Fruit fly (Drosophila melanogaster) whole organism, embryonic: Measurements from ENCODE around the gene Ppcs.

Source experiments
- BtbVII ChIP-seq: fragments of 200-800 bp; sonication (Bioruptor generic); optimal IDR thresholded peaks from 3 replicates; lab custom pipeline; 2017; ENCODE audit warnings: missing biosample characterization, mild to moderate bottlenecking, missing genetic modification characterization
- CG3838 ChIP-seq: fragments of 200-800 bp; sonication (Bioruptor generic); optimal IDR thresholded peaks from 3 replicates; lab custom pipeline; 2016; ENCODE audit warnings: missing biosample characterization, missing genetic modification characterization
- CG7786 ChIP-seq: fragments of 200-800 bp; sonication (Bioruptor generic); optimal IDR thresholded peaks from 2 replicates; lab custom pipeline; 2016; ENCODE audit warnings: missing biosample characterization, missing genetic modification characterization
- CG8478 ChIP-seq: fragments of >200 bp; optimal IDR thresholded peaks from 2 replicates; lab custom pipeline; 2018
- Dbx ChIP-seq: fragments of 200-800 bp; sonication (Bioruptor generic); IDR thresholded peaks from 3 replicates; pipeline ENCODE4 v1.3.6; 2022; ENCODE audit warnings: missing biosample characterization, missing genetic modification characterization
- croc ChIP-seq: fragments of 200-800 bp; sonication (Bioruptor generic); conservative IDR thresholded peaks from 3 replicates; pipeline ENCODE4 v1.3.6; 2022; ENCODE audit warnings: missing biosample characterization, missing genetic modification characterization
- org-1 ChIP-seq: fragments of 200-800 bp; sonication (Bioruptor generic); optimal IDR thresholded peaks from 2 replicates; lab custom pipeline; 2017; ENCODE audit warnings: missing biosample characterization, missing genetic modification characterization

- TF ChIP-seq croc (GFP tag; lab: Robert Waterston, UW) (no peak), Dbx (GFP tag; lab: Robert Waterston, UW) (no peak), org-1 (GFP tag; lab: Kevin White, UChicago) (no peak), CG7786 (no peak), CG8478 (lab: Kevin White, UChicago) (no peak), CG3838 (GFP tag; lab: Kevin White, UChicago) (no peak), BtbVII (GFP tag; lab: Kevin White, UChicago) (no peak)
These were observed 33.5 kb upstream of the Ppcs start for dm6 chr3R:19181214-19181613.
